Fruit fly (Drosophila melanogaster) whole organism: Measurements from ENCODE around the gene bun.
A peak's percentile ranks its signal among the peaks of the same experiment; 100 is the strongest.

Source experiments
- CG8478 ChIP-seq: fragments of >200 bp; optimal IDR thresholded peaks from 2 replicates; lab custom pipeline; 2018; ENCODE audit warnings: inconsistent platforms
- Dll ChIP-seq: fragments of >200 bp; optimal IDR thresholded peaks from 2 replicates; lab custom pipeline; 2017
- EcR ChIP-seq, 2 experiments: fragments of >200 bp; optimal IDR thresholded peaks; 2 replicates each; lab custom pipeline; 2017; ENCODE audit warnings: missing biosample characterization in 2 of 2, missing genetic modification characterization in 2 of 2, missing genetic modification reagents in 2 of 2
- pan ChIP-seq: fragments of >200 bp; optimal IDR thresholded peaks from 2 replicates; lab custom pipeline; 2017
- psq ChIP-seq: fragments of >200 bp; optimal IDR thresholded peaks from 2 replicates; lab custom pipeline; 2017
- usp ChIP-seq: fragments of >200 bp; optimal IDR thresholded peaks from 2 replicates; lab custom pipeline; 2017; ENCODE audit warnings: missing biosample characterization, missing genetic modification characterization, mixed read lengths

- no peak for TF ChIP-seq usp (GFP tag; lab: Kevin White, UChicago)
- TF ChIP-seq EcR (GFP tag; optimal IDR thresholded peaks at IDR 0.05; lab: Kevin White, UChicago), result no peak
- TF ChIP-seq Dll (lab: Kevin White, UChicago), result no peak
- TF ChIP-seq CG8478 (lab: Kevin White, UChicago), result no peak
- TF ChIP-seq psq (lab: Kevin White, UChicago), result no peak
- peak; percentile 43 for TF ChIP-seq pan (lab: Kevin White, UChicago)
These were observed 931 bp downstream of the bun start for dm6 chr2L:12545335-12546025.
